Fruit fly (Drosophila melanogaster): ENCODE data around the gene Cpr30F.

dm6 chr2L:9924765-9925164 is 8.2 kb downstream of the Cpr30F start, which contains the start of the genes TbCMF46 and CG42366:
- TF ChIP-seq CG7101 (tag; optimal IDR thresholded peaks at IDR 0.05) (no peak), CG14711 (tag; optimal IDR thresholded peaks at IDR 0.05) (no peak), kay (GFP tag; ENCODE audit: borderline replicate concordance) (no peak), ovo (GFP tag; optimal IDR thresholded peaks at IDR 0.05) (no peak), cnc (optimal IDR thresholded peaks at IDR 0.05) (no peak), Hr96 (GFP tag; optimal IDR thresholded peaks at IDR 0.05) (no peak), CG7045 (GFP tag; optimal IDR thresholded peaks at IDR 0.05) (no peak), Clk (GFP tag; optimal IDR thresholded peaks at IDR 0.05) (no peak), toe (GFP tag; optimal IDR thresholded peaks at IDR 0.05) (no peak), Crg-1 (GFP tag; optimal IDR thresholded peaks at IDR 0.05) (no peak), CG12768 (GFP tag; optimal IDR thresholded peaks at IDR 0.05) (no peak)
